Fruit fly (Drosophila melanogaster) whole organism, adult: ENCODE measurements around the gene Apc2.

Experiments used
- CG14711 ChIP-seq: fragments of 200-800 bp; sonication (Bioruptor generic); optimal IDR thresholded peaks from 2 replicates; lab custom pipeline; 2018; ENCODE audit warnings: missing biosample characterization, mild to moderate bottlenecking, missing genetic modification characterization, moderate library complexity
- CG1620 ChIP-seq: fragments of 200-800 bp; sonication (Bioruptor generic); optimal IDR thresholded peaks from 2 replicates; lab custom pipeline; 2016; ENCODE audit warnings: missing biosample characterization, missing genetic modification characterization
- CG7101 ChIP-seq: fragments of 200-800 bp; sonication (Bioruptor generic); optimal IDR thresholded peaks from 2 replicates; lab custom pipeline; 2018; ENCODE audit warnings: missing biosample characterization, mild to moderate bottlenecking, missing genetic modification characterization, moderate library complexity
- bab1 ChIP-seq: fragments of 200-800 bp; sonication (Bioruptor generic); optimal IDR thresholded peaks from 3 replicates; lab custom pipeline; 2019; ENCODE audit warnings: missing biosample characterization, mild to moderate bottlenecking, missing genetic modification characterization, moderate library complexity
- kay ChIP-seq: fragments of 200-800 bp; sonication (Bioruptor generic); peaks from one replicate; lab custom pipeline; 2016; ENCODE audit warnings: missing biosample characterization, missing genetic modification characterization, borderline replicate concordance
- pad ChIP-seq: fragments of 200-800 bp; sonication (Bioruptor generic); optimal IDR thresholded peaks from 3 replicates; lab custom pipeline; 2017; ENCODE audit warnings: missing biosample characterization, missing genetic modification characterization, mild to moderate bottlenecking, moderate library complexity, missing genetic modification reagents

DNA sequence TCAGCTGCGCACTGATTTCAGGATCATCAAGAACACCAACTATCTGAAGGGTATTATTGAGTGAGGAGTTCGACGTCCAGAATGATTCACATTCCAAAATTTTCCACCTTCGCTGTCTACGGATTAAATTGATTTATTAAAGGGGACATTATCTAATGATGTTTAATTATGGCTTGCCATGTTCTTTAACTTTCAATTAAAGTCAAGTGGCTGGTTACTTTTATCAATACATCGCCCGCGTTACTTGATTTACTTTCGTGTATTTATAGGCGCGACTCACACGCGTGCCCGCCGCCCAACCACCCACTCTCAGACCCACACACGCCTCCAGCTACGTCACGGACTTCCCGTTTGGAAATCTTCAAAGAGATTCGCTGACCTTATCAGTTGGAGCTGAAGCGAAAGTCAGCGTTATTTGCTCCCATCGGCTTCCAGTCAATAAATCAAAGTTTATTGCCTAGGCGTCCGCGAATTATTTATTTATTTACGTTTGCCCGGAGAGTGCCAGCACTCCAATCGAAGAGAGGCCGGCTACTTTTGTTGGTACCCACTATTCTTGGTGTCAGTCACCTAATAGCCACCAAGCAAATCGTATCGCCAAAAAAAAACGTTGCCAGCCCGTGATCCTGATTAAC, 26.3 kb upstream of the Apc2 start, which contains the start of gene Npc2f:
- TF ChIP-seq CG1620 (GFP tag; lab: Kevin White, UChicago) (no peak), CG14711 (tag; lab: Kevin White, UChicago) (no peak), CG7101 (tag; lab: Kevin White, UChicago) (no peak), kay (GFP tag; lab: Kevin White, UChicago) (peak; percentile 4), pad (GFP tag; lab: Kevin White, UChicago) (no peak), bab1 (GFP tag; lab: Kevin White, UChicago) (no peak)
